Fruit fly (Drosophila melanogaster) whole organism: ENCODE data around the gene CG14269.

ENCODE experiments used
- CG8478 ChIP-seq: fragments of >200 bp; optimal IDR thresholded peaks from 2 replicates; lab custom pipeline; 2018; ENCODE audit warnings: inconsistent platforms
- Dll ChIP-seq: fragments of >200 bp; optimal IDR thresholded peaks from 2 replicates; lab custom pipeline; 2017
- EcR ChIP-seq, 2 experiments: fragments of >200 bp; optimal IDR thresholded peaks; 2 replicates each; lab custom pipeline; 2017; ENCODE audit warnings: missing biosample characterization in 2 of 2, missing genetic modification characterization in 2 of 2, missing genetic modification reagents in 2 of 2
- pan ChIP-seq: fragments of >200 bp; optimal IDR thresholded peaks from 2 replicates; lab custom pipeline; 2017
- psq ChIP-seq: fragments of >200 bp; optimal IDR thresholded peaks from 2 replicates; lab custom pipeline; 2017
- usp ChIP-seq: fragments of >200 bp; optimal IDR thresholded peaks from 2 replicates; lab custom pipeline; 2017; ENCODE audit warnings: missing biosample characterization, missing genetic modification characterization, mixed read lengths

dm6 chrX:3411812-3412211 is 23.8 kb downstream of the CG14269 start:
- no peak for TF ChIP-seq EcR (GFP tag; optimal IDR thresholded peaks at IDR 0.05; lab: Kevin White, UChicago)
- no peak for TF ChIP-seq pan (lab: Kevin White, UChicago)
- TF ChIP-seq CG8478: no peak
- no peak for TF ChIP-seq psq (lab: Kevin White, UChicago)
- TF ChIP-seq usp: no peak
- no peak for TF ChIP-seq Dll (lab: Kevin White, UChicago)
